Fruit fly (Drosophila melanogaster) whole organism, prepupa: Measurements from ENCODE around the gene OS9.

Experiments
- Blimp-1 ChIP-seq: fragments of 200-800 bp; sonication (Bioruptor generic); optimal IDR thresholded peaks from 3 replicates; lab custom pipeline; 2017; ENCODE audit warnings: missing biosample characterization, missing genetic modification characterization, mild to moderate bottlenecking, moderate library complexity, missing genetic modification reagents
- CG16779 ChIP-seq: fragments of 200-800 bp; sonication (Bioruptor generic); optimal IDR thresholded peaks from 3 replicates; lab custom pipeline; 2017; ENCODE audit warnings: missing biosample characterization, mild to moderate bottlenecking, missing genetic modification characterization
- CG6163 ChIP-seq: fragments of 200-800 bp; sonication (Bioruptor generic); IDR thresholded peaks from 3 replicates; pipeline ENCODE4 v1.3.6; 2022; ENCODE audit warnings: missing biosample characterization, missing genetic modification characterization
- CG6808 ChIP-seq: fragments of 200-800 bp; sonication (Bioruptor generic); optimal IDR thresholded peaks from 3 replicates; lab custom pipeline; 2017; ENCODE audit warnings: missing biosample characterization, missing genetic modification characterization, mild to moderate bottlenecking, moderate library complexity, missing genetic modification reagents
- Eip78C ChIP-seq: fragments of 200-800 bp; sonication (Bioruptor generic); peaks from one replicate; lab custom pipeline; 2016; ENCODE audit warnings: missing biosample characterization, missing genetic modification characterization
- vri ChIP-seq: fragments of 200-800 bp; sonication (Bioruptor generic); optimal IDR thresholded peaks from 3 replicates; lab custom pipeline; 2016; ENCODE audit warnings: missing biosample characterization, mild to moderate bottlenecking, missing genetic modification characterization

The OS9 gene

dm6 chr2L:19916982-19917381 lies 49.3 kb downstream of the OS9 start:
- TF ChIP-seq vri (GFP tag; lab: Kevin White, UChicago) = no peak
- TF ChIP-seq Eip78C (GFP tag; lab: Kevin White, UChicago) = peak; percentile 39
- no peak for TF ChIP-seq CG16779
- TF ChIP-seq CG6808 (GFP tag; lab: Kevin White, UChicago) = no peak
- TF ChIP-seq Blimp-1 (GFP tag; lab: Kevin White, UChicago) = no peak
- 0 out of 3 replicates have a peak, but pooled peaks have one; percentile 8 for TF ChIP-seq CG6163
